Worm (Caenorhabditis elegans) whole organism, L1 larva: ENCODE data around the gene nspa-9.

Experiments
- F16B12.6 ChIP-seq: fragments of 150-350 bp; optimal IDR thresholded peaks from 2 replicates; lab custom pipeline; 2014; ENCODE audit warnings: missing biosample characterization, missing genetic modification characterization
- Y116A8C.19 ChIP-seq: sonication (generic microtip); optimal IDR thresholded peaks from 2 replicates; lab custom pipeline; 2016; ENCODE audit warnings: missing compliant biosample characterization, missing genetic modification characterization, borderline replicate concordance
- aly-2 ChIP-seq: fragments of 150-350 bp; optimal IDR thresholded peaks from 2 replicates; lab custom pipeline; 2014; ENCODE audit warnings: missing biosample characterization, missing genetic modification characterization
- blmp-1 ChIP-seq: fragments of 150-350 bp; optimal IDR thresholded peaks from 2 replicates; lab custom pipeline; 2014; ENCODE audit warnings: missing biosample characterization, missing genetic modification characterization
- ceh-82 ChIP-seq, 3 experiments: fragments of 150-350 bp in 1 of 3; sonication (generic microtip) in 2 of 3; optimal IDR thresholded peaks; 2 replicates each; lab custom pipeline; 2014 to 2017; ENCODE audit warnings: missing biosample characterization in 3 of 3, missing genetic modification characterization in 3 of 3
- ceh-88 ChIP-seq: fragments of 200-800 bp; sonication (Bioruptor generic); IDR thresholded peaks from 2 replicates; pipeline ENCODE4 v1.3.6; 2022; ENCODE audit warnings: missing genetic modification characterization, missing compliant biosample characterization
- dpl-1 ChIP-seq, 3 experiments: fragments of 150-350 bp in 2 of 3; sonication (generic microtip) in 1 of 3; optimal IDR thresholded peaks; 2 replicates each; lab custom pipeline; 2014 to 2017; ENCODE audit warnings: missing biosample characterization in 3 of 3, missing genetic modification characterization in 3 of 3, missing genetic modification reagents in 3 of 3
- dsc-1 ChIP-seq: sonication (generic microtip); optimal IDR thresholded peaks from 2 replicates; lab custom pipeline; 2016; ENCODE audit warnings: mild to moderate bottlenecking, missing genetic modification characterization, missing compliant biosample characterization
- efl-1 ChIP-seq, 4 experiments: fragments of 150-350 bp; optimal IDR thresholded peaks in 3 of 4; peaks in 1 of 4; 1 replicate in 1 of 4; 2 replicates in 3 of 4; lab custom pipeline; 2014; ENCODE audit warnings: missing biosample characterization in 2 of 4, missing genetic modification characterization in 2 of 4, missing genetic modification reagents in 2 of 4
- egl-27 ChIP-seq, 2 experiments: fragments of 150-350 bp in 1 of 2; sonication (generic microtip); optimal IDR thresholded peaks; 3 replicates each; lab custom pipeline; 2017 to 2018; ENCODE audit warnings: missing biosample characterization in 2 of 2, missing genetic modification characterization in 2 of 2, missing genetic modification reagents in 2 of 2
- elt-3 ChIP-seq, 6 experiments: fragments of 150-350 bp in 1 of 6; sonication (generic microtip); optimal IDR thresholded peaks; 2 replicates each; lab custom pipeline; 2017 to 2018; ENCODE audit warnings: missing biosample characterization in 6 of 6, missing genetic modification characterization in 6 of 6, inconsistent platforms in 1 of 6
- ets-5 ChIP-seq: fragments of 200-800 bp; sonication (Bioruptor generic); IDR thresholded peaks from 2 replicates; pipeline ENCODE4 v1.3.6; 2022; ENCODE audit warnings: missing genetic modification characterization, missing compliant biosample characterization
- fkh-10 ChIP-seq: sonication (generic microtip); optimal IDR thresholded peaks from 2 replicates; lab custom pipeline; 2017; ENCODE audit warnings: missing biosample characterization, missing genetic modification reagents, missing genetic modification characterization
- fkh-4 ChIP-seq: sonication (generic microtip); optimal IDR thresholded peaks from 2 replicates; lab custom pipeline; 2016; ENCODE audit warnings: missing compliant biosample characterization, missing genetic modification characterization, borderline replicate concordance
- isw-1 ChIP-seq: fragments of 200-800 bp; sonication (Bioruptor generic); IDR thresholded peaks from 2 replicates; pipeline ENCODE4 v1.3.6; 2022; ENCODE audit warnings: missing genetic modification characterization, missing compliant biosample characterization
- jun-1 ChIP-seq: fragments of 150-350 bp; optimal IDR thresholded peaks from 2 replicates; lab custom pipeline; 2014; ENCODE audit warnings: missing biosample characterization, missing genetic modification reagents, missing genetic modification characterization
- lin-14 ChIP-seq: fragments of 200-800 bp; sonication (Bioruptor generic); optimal IDR thresholded peaks from 2 replicates; lab custom pipeline; 2018; ENCODE audit warnings: mild to moderate bottlenecking, missing genetic modification characterization, moderate library complexity, missing compliant biosample characterization
- lin-39 ChIP-seq: fragments of 150-350 bp; optimal IDR thresholded peaks from 2 replicates; lab custom pipeline; 2014; ENCODE audit warnings: missing biosample characterization, missing genetic modification reagents, missing genetic modification characterization
- nhr-12 ChIP-seq: sonication (generic microtip); optimal IDR thresholded peaks from 2 replicates; lab custom pipeline; 2017; ENCODE audit warnings: missing biosample characterization, missing genetic modification characterization
- nhr-20 ChIP-seq: sonication (generic microtip); optimal IDR thresholded peaks from 2 replicates; lab custom pipeline; 2016; ENCODE audit warnings: mild to moderate bottlenecking, missing genetic modification characterization, missing compliant biosample characterization
- nhr-47 ChIP-seq: sonication (generic microtip); optimal IDR thresholded peaks from 2 replicates; lab custom pipeline; 2016; ENCODE audit warnings: mild to moderate bottlenecking, missing genetic modification characterization, moderate library complexity, missing compliant biosample characterization
- nhr-77 ChIP-seq: fragments of 150-350 bp; optimal IDR thresholded peaks from 2 replicates; lab custom pipeline; 2014; ENCODE audit warnings: missing biosample characterization, missing genetic modification characterization
- nhr-85 ChIP-seq: sonication (generic microtip); peaks from one replicate; lab custom pipeline; 2016; ENCODE audit warnings: missing genetic modification characterization, inconsistent platforms, missing compliant biosample characterization
- pag-3 ChIP-seq: sonication (generic microtip); optimal IDR thresholded peaks from 2 replicates; lab custom pipeline; 2017; ENCODE audit warnings: missing genetic modification characterization, mild to moderate bottlenecking, missing compliant biosample characterization, antibody characterized with exemption, borderline replicate concordance; ENCODE audit not compliant: insufficient read depth
- pax-3 ChIP-seq: fragments of 200-800 bp; sonication (Bioruptor generic); optimal IDR thresholded peaks from 2 replicates; lab custom pipeline; 2018; ENCODE audit warnings: mild to moderate bottlenecking, missing genetic modification characterization, moderate library complexity, missing compliant biosample characterization
- rnt-1 ChIP-seq: sonication (generic microtip); optimal IDR thresholded peaks from 2 replicates; lab custom pipeline; 2016; ENCODE audit warnings: mild to moderate bottlenecking, missing genetic modification characterization, moderate library complexity, missing compliant biosample characterization
- snu-23 ChIP-seq: sonication (generic microtip); optimal IDR thresholded peaks from 2 replicates; lab custom pipeline; 2016; ENCODE audit warnings: missing genetic modification characterization, missing compliant biosample characterization
- sptf-1 ChIP-seq: fragments of 150-350 bp; optimal IDR thresholded peaks from 2 replicates; lab custom pipeline; 2014; ENCODE audit warnings: missing biosample characterization, missing genetic modification characterization
- xbp-1 ChIP-seq: sonication (generic microtip); optimal IDR thresholded peaks from 2 replicates; lab custom pipeline; 2016; ENCODE audit warnings: missing genetic modification characterization, missing compliant biosample characterization
- zag-1 ChIP-seq: fragments of 150-350 bp; optimal IDR thresholded peaks from 2 replicates; lab custom pipeline; 2014; ENCODE audit warnings: missing biosample characterization, missing genetic modification characterization
- ztf-11 ChIP-seq, 2 experiments: sonication (generic microtip); optimal IDR thresholded peaks; 2 replicates each; lab custom pipeline; 2016 to 2017; ENCODE audit warnings: missing genetic modification characterization in 2 of 2, missing biosample characterization in 1 of 2, missing compliant biosample characterization in 1 of 2

nspa-9 gene

ce11 chrX:11710229-11710628, 28.6 kb upstream of the nspa-9 start, which contains the start of gene C44C10.11 (continued):
- TF ChIP-seq elt-3 (tag; optimal IDR thresholded peaks at IDR 0.05; lab: Kevin White, UChicago) = peak in 1 of 6 experiments; percentile 9
- TF ChIP-seq nhr-47 = peak; percentile 26
- peak; percentile 10 for TF ChIP-seq xbp-1 (tag; lab: Kevin White, UChicago)
- no peak for TF ChIP-seq ztf-11 (tag; optimal IDR thresholded peaks at IDR 0.05; lab: Kevin White, UChicago)
- no peak for TF ChIP-seq F16B12.6 (tag; lab: Kevin White, UChicago)
- TF ChIP-seq dsc-1 (tag; lab: Kevin White, UChicago) = peak; percentile 78
- TF ChIP-seq pax-3 = peak; percentile 41
- TF ChIP-seq Y116A8C.19 (tag; lab: Kevin White, UChicago) = no peak
- no peak for TF ChIP-seq isw-1 (GFP tag; lab: Robert Waterston, UW)
- no peak for TF ChIP-seq nhr-77
- no peak for TF ChIP-seq egl-27 (tag; optimal IDR thresholded peaks at IDR 0.05; lab: Kevin White, UChicago)
- TF ChIP-seq ceh-88 (GFP tag; lab: Robert Waterston, UW) = no peak
- TF ChIP-seq jun-1 (tag; lab: Kevin White, UChicago) = no peak
- no peak for TF ChIP-seq pag-3 (tag; lab: Kevin White, UChicago)
- no peak for TF ChIP-seq ceh-82 (tag; optimal IDR thresholded peaks at IDR 0.05; lab: Kevin White, UChicago)
- no peak for TF ChIP-seq rnt-1 (tag; lab: Kevin White, UChicago)

DNA sequence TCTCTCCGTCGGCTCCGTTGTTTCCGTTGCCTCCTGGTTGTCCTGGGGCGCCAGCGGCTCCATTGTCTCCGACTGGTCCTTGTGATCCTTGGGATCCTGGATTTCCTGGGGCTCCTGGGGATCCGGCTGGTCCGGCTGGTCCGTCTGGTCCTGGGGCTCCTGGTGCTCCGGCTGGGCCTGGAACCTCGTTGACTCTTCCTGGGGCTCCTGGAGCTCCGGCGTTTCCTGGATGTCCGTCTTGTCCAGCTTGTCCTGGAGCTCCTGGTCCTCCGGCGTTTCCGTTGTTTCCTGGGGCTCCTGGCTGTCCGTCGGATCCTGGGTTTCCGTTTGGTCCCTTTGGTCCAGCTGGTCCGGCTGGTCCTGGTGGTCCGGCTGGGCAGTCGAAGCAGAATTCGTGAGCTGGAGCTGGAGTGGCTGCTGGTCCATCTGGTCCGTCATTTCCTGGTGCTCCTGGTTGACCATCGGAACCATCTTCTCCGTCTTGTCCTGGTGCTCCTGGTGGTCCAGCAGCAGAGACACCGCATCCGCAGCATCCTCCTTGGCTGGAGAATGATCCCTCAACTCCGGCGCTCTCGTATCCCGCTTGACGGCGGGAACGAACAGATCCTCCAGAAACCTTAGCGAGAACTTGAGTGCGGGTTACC, 27.3 kb upstream of the nspa-9 start:
- TF ChIP-seq fkh-4 (tag; lab: Kevin White, UChicago) (no peak), nhr-12 (tag; lab: Kevin White, UChicago) (no peak), dpl-1 (GFP tag; optimal IDR thresholded peaks at IDR 0.05; lab: Kevin White, UChicago) (no peak), aly-2 (tag; lab: Kevin White, UChicago) (no peak), ets-5 (GFP tag; lab: Robert Waterston, UW) (no peak), efl-1 (optimal IDR thresholded peaks at IDR 0.05; lab: Kevin White, UChicago) (no peak), efl-1 (GFP tag; optimal IDR thresholded peaks at IDR 0.05 in 1 of 2; lab: Kevin White, UChicago) (no peak), ceh-88 (GFP tag; lab: Robert Waterston, UW) (no peak), zag-1 (tag; lab: Kevin White, UChicago) (no peak)

DNA sequence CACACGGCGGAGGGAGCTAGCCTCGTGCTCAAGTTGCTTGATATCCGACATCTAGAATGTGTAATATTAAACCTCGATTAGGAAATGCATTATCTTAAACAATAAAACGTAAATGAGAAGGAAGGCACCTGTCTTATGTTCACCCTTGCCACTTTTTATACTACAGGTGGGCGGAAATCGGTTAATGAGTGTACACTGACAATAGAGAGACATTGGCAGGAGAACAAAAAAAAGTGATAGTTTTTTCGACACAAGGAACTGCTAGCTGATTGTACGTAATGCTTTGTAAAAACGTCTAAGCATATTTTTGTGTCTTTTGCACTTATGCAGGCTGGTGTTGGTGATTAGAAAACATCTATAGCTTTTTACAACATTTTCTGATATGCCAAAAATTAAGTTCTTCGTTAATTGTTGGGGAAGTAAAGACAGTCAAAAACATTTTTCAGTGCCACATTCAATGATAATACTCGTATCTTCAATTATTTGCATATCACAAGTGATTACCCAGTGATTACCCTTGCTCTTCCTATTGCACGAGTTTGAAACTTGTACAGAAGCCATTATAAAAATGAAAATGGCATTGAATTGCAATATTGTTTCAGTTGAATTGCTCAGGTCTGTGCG, 26.5 kb upstream of the nspa-9 start, which contains the start of gene col-180:
TSS of gene col-180 (minus strand) at position 51 of the 624 bp plus-strand sequence.
- no peak for TF ChIP-seq lin-39 (tag; lab: Kevin White, UChicago)
- peak; percentile 22 for TF ChIP-seq blmp-1 (tag; lab: Kevin White, UChicago)

ce11 chrX:11716463-11716960, 22.3 kb upstream of the nspa-9 start, which contains the start of gene C44C10.9:
C44C10.9 (minus strand) TSS chrX:11716513.
- TF ChIP-seq fkh-10 (GFP tag; lab: Kevin White, UChicago) (no peak), nhr-20 (tag; lab: Kevin White, UChicago) (peak; percentile 13), nhr-85 (tag; lab: Kevin White, UChicago) (peak; percentile 61), sptf-1 (no peak), snu-23 (GFP tag; lab: Kevin White, UChicago) (peak; percentile 10), blmp-1 (tag; lab: Kevin White, UChicago) (peak; percentile 53), lin-14 (GFP tag; lab: Kevin White, UChicago) (peak; percentile 56), fkh-4 (tag; lab: Kevin White, UChicago) (no peak), efl-1 (optimal IDR thresholded peaks at IDR 0.05; lab: Kevin White, UChicago) (no peak), efl-1 (GFP tag; optimal IDR thresholded peaks at IDR 0.05 in 1 of 2; lab: Kevin White, UChicago) (no peak)
